Worm (Caenorhabditis elegans) whole organism, L2 larva: Measurements from ENCODE around the gene F54C9.3.

Experiments
- F13H6.1 ChIP-seq: sonication (generic microtip); optimal IDR thresholded peaks from 2 replicates; lab custom pipeline; 2016; ENCODE audit warnings: missing genetic modification characterization, missing compliant biosample characterization
- aly-2 ChIP-seq: fragments of 150-350 bp; optimal IDR thresholded peaks from 2 replicates; lab custom pipeline; 2014; ENCODE audit warnings: missing biosample characterization, missing genetic modification characterization
- ceh-82 ChIP-seq: fragments of 150-350 bp; optimal IDR thresholded peaks from 2 replicates; lab custom pipeline; 2014; ENCODE audit warnings: missing biosample characterization, missing genetic modification characterization
- egl-27 ChIP-seq: sonication (generic microtip); optimal IDR thresholded peaks from 3 replicates; lab custom pipeline; 2017; ENCODE audit warnings: missing biosample characterization, missing genetic modification reagents, missing genetic modification characterization
- lsy-2 ChIP-seq, 2 experiments: fragments of 150-350 bp in 1 of 2; sonication (generic microtip) in 1 of 2; optimal IDR thresholded peaks; 2 replicates each; lab custom pipeline; 2014 to 2017; ENCODE audit warnings: missing biosample characterization in 2 of 2, missing genetic modification characterization in 2 of 2
- nhr-12 ChIP-seq: fragments of 150-350 bp; optimal IDR thresholded peaks from 2 replicates; lab custom pipeline; 2014; ENCODE audit warnings: missing biosample characterization, missing genetic modification characterization
- unc-39 ChIP-seq: fragments of 150-350 bp; optimal IDR thresholded peaks from 2 replicates; lab custom pipeline; 2014; ENCODE audit warnings: missing biosample characterization, missing genetic modification characterization
- unc-62 ChIP-seq: fragments of 150-350 bp; optimal IDR thresholded peaks from 2 replicates; lab custom pipeline; 2014; ENCODE audit warnings: missing biosample characterization, missing genetic modification reagents, missing genetic modification characterization
- zag-1 ChIP-seq: fragments of 150-350 bp; optimal IDR thresholded peaks from 2 replicates; lab custom pipeline; 2014; ENCODE audit warnings: missing biosample characterization, missing genetic modification characterization

DNA sequence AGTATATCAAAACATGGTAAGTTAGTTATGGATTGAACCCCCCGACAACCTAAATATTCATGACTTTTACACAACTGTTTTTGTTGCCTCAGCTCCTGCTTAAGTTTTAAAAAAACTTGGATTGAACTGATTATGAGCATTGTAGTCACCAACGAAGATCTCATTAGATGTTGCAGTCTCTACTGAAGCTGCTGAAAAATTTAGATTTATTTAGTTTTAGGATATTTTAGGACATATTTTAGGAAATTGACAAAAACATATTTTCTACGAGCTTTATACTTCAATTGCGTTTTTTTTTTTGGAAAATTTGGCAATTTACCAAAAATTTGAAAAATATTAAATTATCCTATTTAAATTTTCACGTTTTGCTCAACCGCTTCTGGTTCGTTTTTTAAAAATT, 4.7 kb downstream of the F54C9.3 start, which contains the start of gene F54C9.14:
- TF ChIP-seq unc-62 (no peak), zag-1 (no peak), unc-39 (tag; lab: Kevin White, UChicago) (no peak), lsy-2 (tag; optimal IDR thresholded peaks at IDR 0.05; lab: Kevin White, UChicago) (no peak), aly-2 (tag; lab: Kevin White, UChicago) (no peak), egl-27 (tag; lab: Kevin White, UChicago) (no peak), ceh-82 (tag; lab: Kevin White, UChicago) (no peak), nhr-12 (tag; lab: Kevin White, UChicago) (no peak), F13H6.1 (tag; lab: Kevin White, UChicago) (no peak)
